Worm (Caenorhabditis elegans) whole organism, L1 larva: ENCODE results near the gene fbxb-106.

Experiments
- ama-1 ChIP-seq: fragments of 150-350 bp; optimal IDR thresholded peaks from 2 replicates; lab custom pipeline; 2014
- ceh-82 ChIP-seq, 3 experiments: fragments of 150-350 bp in 1 of 3; sonication (generic microtip) in 2 of 3; optimal IDR thresholded peaks; 2 replicates each; lab custom pipeline; 2014 to 2017; ENCODE audit warnings: missing biosample characterization in 3 of 3, missing genetic modification characterization in 3 of 3
- ceh-88 ChIP-seq: fragments of 200-800 bp; sonication (Bioruptor generic); IDR thresholded peaks from 2 replicates; pipeline ENCODE4 v1.3.6; 2022; ENCODE audit warnings: missing genetic modification characterization, missing compliant biosample characterization
- ceh-90 ChIP-seq: sonication (generic microtip); optimal IDR thresholded peaks from 2 replicates; lab custom pipeline; 2016; ENCODE audit warnings: missing genetic modification characterization, missing compliant biosample characterization
- efl-1 ChIP-seq, 4 experiments: fragments of 150-350 bp; optimal IDR thresholded peaks in 3 of 4; peaks in 1 of 4; 1 replicate in 1 of 4; 2 replicates in 3 of 4; lab custom pipeline; 2014; ENCODE audit warnings: missing biosample characterization in 2 of 4, missing genetic modification characterization in 2 of 4, missing genetic modification reagents in 2 of 4
- efl-3 ChIP-seq: fragments of 200-800 bp; sonication (Bioruptor generic); optimal IDR thresholded peaks from 2 replicates; lab custom pipeline; 2018; ENCODE audit warnings: mild to moderate bottlenecking, missing genetic modification characterization, missing compliant biosample characterization
- egl-13 ChIP-seq: sonication (generic microtip); optimal IDR thresholded peaks from 2 replicates; lab custom pipeline; 2016; ENCODE audit warnings: missing genotype, missing genetic modification reagents, missing genetic modification characterization, missing compliant biosample characterization
- egl-27 ChIP-seq, 2 experiments: fragments of 150-350 bp in 1 of 2; sonication (generic microtip); optimal IDR thresholded peaks; 3 replicates each; lab custom pipeline; 2017 to 2018; ENCODE audit warnings: missing biosample characterization in 2 of 2, missing genetic modification characterization in 2 of 2, missing genetic modification reagents in 2 of 2
- elt-3 ChIP-seq, 6 experiments: fragments of 150-350 bp in 1 of 6; sonication (generic microtip); optimal IDR thresholded peaks; 2 replicates each; lab custom pipeline; 2017 to 2018; ENCODE audit warnings: missing biosample characterization in 6 of 6, missing genetic modification characterization in 6 of 6, inconsistent platforms in 1 of 6
- ets-5 ChIP-seq: fragments of 200-800 bp; sonication (Bioruptor generic); IDR thresholded peaks from 2 replicates; pipeline ENCODE4 v1.3.6; 2022; ENCODE audit warnings: missing genetic modification characterization, missing compliant biosample characterization
- fkh-8 ChIP-seq: sonication (generic microtip); optimal IDR thresholded peaks from 2 replicates; lab custom pipeline; 2016; ENCODE audit warnings: mild to moderate bottlenecking, missing genetic modification characterization, missing compliant biosample characterization
- fos-1 ChIP-seq: fragments of 150-350 bp; optimal IDR thresholded peaks from 2 replicates; lab custom pipeline; 2014; ENCODE audit warnings: missing biosample characterization, missing genetic modification characterization
- grh-1 ChIP-seq: fragments of 200-800 bp; sonication (Bioruptor generic); IDR thresholded peaks from 2 replicates; pipeline ENCODE4 v1.3.6; 2022; ENCODE audit warnings: missing genetic modification reagents, missing genetic modification characterization, missing compliant biosample characterization
- jun-1 ChIP-seq: fragments of 150-350 bp; optimal IDR thresholded peaks from 2 replicates; lab custom pipeline; 2014; ENCODE audit warnings: missing biosample characterization, missing genetic modification reagents, missing genetic modification characterization
- lin-13 ChIP-seq: fragments of 150-350 bp; optimal IDR thresholded peaks from 2 replicates; lab custom pipeline; 2014; ENCODE audit warnings: missing biosample characterization, missing genetic modification reagents, missing genetic modification characterization
- lin-15B ChIP-seq: fragments of 150-350 bp; sonication (generic microtip); optimal IDR thresholded peaks from 3 replicates; lab custom pipeline; 2014; ENCODE audit warnings: missing biosample characterization, missing genetic modification characterization
- lin-35 ChIP-seq, 2 experiments: fragments of 150-350 bp; optimal IDR thresholded peaks; 2 replicates each; lab custom pipeline; 2014; ENCODE audit warnings: missing biosample characterization in 2 of 2, missing genetic modification characterization in 2 of 2, missing genetic modification reagents in 2 of 2
- lin-39 ChIP-seq: fragments of 150-350 bp; optimal IDR thresholded peaks from 2 replicates; lab custom pipeline; 2014; ENCODE audit warnings: missing biosample characterization, missing genetic modification reagents, missing genetic modification characterization
- lir-3 ChIP-seq: sonication (generic microtip); optimal IDR thresholded peaks from 2 replicates; lab custom pipeline; 2016; ENCODE audit warnings: mild to moderate bottlenecking, missing genetic modification characterization, moderate library complexity, missing compliant biosample characterization; ENCODE audit not compliant: poor library complexity
- mdl-1 ChIP-seq, 2 experiments: fragments of 150-350 bp; optimal IDR thresholded peaks; 2 replicates each; lab custom pipeline; 2014 to 2017; ENCODE audit warnings: missing biosample characterization in 2 of 2, missing genetic modification characterization in 2 of 2, inconsistent platforms in 1 of 2
- mef-2 ChIP-seq: fragments of 150-350 bp; optimal IDR thresholded peaks from 2 replicates; lab custom pipeline; 2014; ENCODE audit warnings: missing biosample characterization, missing genetic modification characterization
- mep-1 ChIP-seq: fragments of 150-350 bp; optimal IDR thresholded peaks from 2 replicates; lab custom pipeline; 2014; ENCODE audit warnings: missing biosample characterization, missing genetic modification characterization
- nhr-11 ChIP-seq: fragments of 150-350 bp; optimal IDR thresholded peaks from 2 replicates; lab custom pipeline; 2014; ENCODE audit warnings: missing biosample characterization, missing genetic modification characterization
- nhr-19 ChIP-seq: fragments of 200-800 bp; sonication (Bioruptor generic); conservative IDR thresholded peaks from 2 replicates; pipeline ENCODE4 v1.3.6; 2022; ENCODE audit warnings: missing genetic modification characterization, missing compliant biosample characterization
- nhr-71 ChIP-seq: sonication (generic microtip); optimal IDR thresholded peaks from 2 replicates; lab custom pipeline; 2016; ENCODE audit warnings: mild to moderate bottlenecking, missing genetic modification characterization, moderate library complexity, missing compliant biosample characterization
- nhr-76 ChIP-seq: sonication (generic microtip); optimal IDR thresholded peaks from 2 replicates; lab custom pipeline; 2017; ENCODE audit warnings: missing biosample characterization, missing genetic modification characterization
- nhr-77 ChIP-seq: fragments of 150-350 bp; optimal IDR thresholded peaks from 2 replicates; lab custom pipeline; 2014; ENCODE audit warnings: missing biosample characterization, missing genetic modification characterization
- nhr-85 ChIP-seq: sonication (generic microtip); peaks from one replicate; lab custom pipeline; 2016; ENCODE audit warnings: missing genetic modification characterization, inconsistent platforms, missing compliant biosample characterization
- nhr-90 ChIP-seq: sonication (generic microtip); optimal IDR thresholded peaks from 2 replicates; lab custom pipeline; 2016; ENCODE audit warnings: mild to moderate bottlenecking, missing genetic modification characterization, missing compliant biosample characterization; ENCODE audit not compliant: poor library complexity
- pag-3 ChIP-seq: sonication (generic microtip); optimal IDR thresholded peaks from 2 replicates; lab custom pipeline; 2017; ENCODE audit warnings: missing genetic modification characterization, mild to moderate bottlenecking, missing compliant biosample characterization, antibody characterized with exemption, borderline replicate concordance; ENCODE audit not compliant: insufficient read depth
- rnt-1 ChIP-seq: sonication (generic microtip); optimal IDR thresholded peaks from 2 replicates; lab custom pipeline; 2016; ENCODE audit warnings: mild to moderate bottlenecking, missing genetic modification characterization, moderate library complexity, missing compliant biosample characterization
- snu-23 ChIP-seq: sonication (generic microtip); optimal IDR thresholded peaks from 2 replicates; lab custom pipeline; 2016; ENCODE audit warnings: missing genetic modification characterization, missing compliant biosample characterization
- sptf-1 ChIP-seq: fragments of 150-350 bp; optimal IDR thresholded peaks from 2 replicates; lab custom pipeline; 2014; ENCODE audit warnings: missing biosample characterization, missing genetic modification characterization
- tbx-2 ChIP-seq: sonication (generic microtip); optimal IDR thresholded peaks from 2 replicates; lab custom pipeline; 2016; ENCODE audit warnings: missing genetic modification characterization, missing compliant biosample characterization
- unc-130 ChIP-seq: fragments of 150-350 bp; optimal IDR thresholded peaks from 2 replicates; lab custom pipeline; 2017; ENCODE audit warnings: missing biosample characterization, missing genetic modification characterization, inconsistent platforms
- unc-30 ChIP-seq: sonication (generic microtip); optimal IDR thresholded peaks from 2 replicates; lab custom pipeline; 2017; ENCODE audit warnings: missing biosample characterization, missing genetic modification characterization
- unc-62 ChIP-seq: fragments of 150-350 bp; optimal IDR thresholded peaks from 2 replicates; lab custom pipeline; 2014; ENCODE audit warnings: missing biosample characterization, missing genetic modification reagents, missing genetic modification characterization
- unc-86 ChIP-seq: sonication (generic microtip); optimal IDR thresholded peaks from 2 replicates; lab custom pipeline; 2016; ENCODE audit warnings: missing genetic modification characterization, missing compliant biosample characterization
- unc-98 ChIP-seq: fragments of 200-800 bp; sonication (Bioruptor generic); IDR thresholded peaks from 2 replicates; pipeline ENCODE4 v1.3.6; 2022; ENCODE audit warnings: missing genetic modification characterization, missing compliant biosample characterization
- vab-15 ChIP-seq: sonication (generic microtip); optimal IDR thresholded peaks from 2 replicates; lab custom pipeline; 2017; ENCODE audit warnings: missing genotype, mild to moderate bottlenecking, missing genetic modification characterization, missing compliant biosample characterization
- xbp-1 ChIP-seq: sonication (generic microtip); optimal IDR thresholded peaks from 2 replicates; lab custom pipeline; 2016; ENCODE audit warnings: missing genetic modification characterization, missing compliant biosample characterization
- zip-4 ChIP-seq: fragments of 200-800 bp; sonication (Bioruptor generic); optimal IDR thresholded peaks from 2 replicates; lab custom pipeline; 2018; ENCODE audit warnings: mild to moderate bottlenecking, missing genetic modification characterization, moderate library complexity, missing compliant biosample characterization
- ztf-11 ChIP-seq, 2 experiments: sonication (generic microtip); optimal IDR thresholded peaks; 2 replicates each; lab custom pipeline; 2016 to 2017; ENCODE audit warnings: missing genetic modification characterization in 2 of 2, missing biosample characterization in 1 of 2, missing compliant biosample characterization in 1 of 2
- ztf-4 ChIP-seq: fragments of 150-350 bp; optimal IDR thresholded peaks from 2 replicates; lab custom pipeline; 2014; ENCODE audit warnings: missing biosample characterization, missing genetic modification characterization

Gene fbxb-106

DNA sequence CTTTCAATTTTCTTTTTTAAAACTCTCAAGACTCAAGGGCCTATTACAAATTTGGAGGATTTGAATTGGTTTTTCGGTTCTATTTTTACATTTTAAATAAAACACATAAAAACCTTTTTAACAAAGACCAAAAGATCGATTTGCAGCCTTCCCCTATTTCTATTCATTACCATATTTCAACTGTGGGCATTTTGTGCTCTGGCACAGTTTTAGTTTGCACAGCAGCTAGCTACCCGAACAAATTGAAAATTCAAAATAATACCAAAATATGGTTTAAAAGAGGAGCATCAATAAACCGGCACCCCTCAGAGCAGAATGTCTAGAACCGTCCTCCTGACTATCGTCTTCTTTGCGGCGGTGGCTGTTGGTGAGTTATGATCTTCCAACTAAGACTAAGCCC lies 19.1 kb downstream of the fbxb-106 start, which contains the start of gene F08D12.2:
F08D12.2 (plus strand) TSS at position 301 of the 400 bp plus-strand sequence.
- TF ChIP-seq nhr-19 (GFP tag; lab: Robert Waterston, UW) (no peak), lin-39 (tag; lab: Kevin White, UChicago) (no peak), lin-13 (no peak), unc-30 (tag; lab: Kevin White, UChicago) (no peak), ets-5 (GFP tag; lab: Robert Waterston, UW) (no peak), lin-35 (GFP tag; optimal IDR thresholded peaks at IDR 0.05; lab: Kevin White, UChicago) (no peak), fos-1 (no peak), nhr-90 (tag; lab: Kevin White, UChicago) (no peak), unc-98 (GFP tag; lab: Robert Waterston, UW) (no peak), snu-23 (GFP tag; lab: Kevin White, UChicago) (no peak), grh-1 (no peak), lin-15B (no peak), ztf-11 (tag; optimal IDR thresholded peaks at IDR 0.05; lab: Kevin White, UChicago) (no peak), nhr-71 (no peak), xbp-1 (tag; lab: Kevin White, UChicago) (no peak), zip-4 (GFP tag; lab: Kevin White, UChicago) (no peak), ztf-4 (tag; lab: Kevin White, UChicago) (no peak)

DNA sequence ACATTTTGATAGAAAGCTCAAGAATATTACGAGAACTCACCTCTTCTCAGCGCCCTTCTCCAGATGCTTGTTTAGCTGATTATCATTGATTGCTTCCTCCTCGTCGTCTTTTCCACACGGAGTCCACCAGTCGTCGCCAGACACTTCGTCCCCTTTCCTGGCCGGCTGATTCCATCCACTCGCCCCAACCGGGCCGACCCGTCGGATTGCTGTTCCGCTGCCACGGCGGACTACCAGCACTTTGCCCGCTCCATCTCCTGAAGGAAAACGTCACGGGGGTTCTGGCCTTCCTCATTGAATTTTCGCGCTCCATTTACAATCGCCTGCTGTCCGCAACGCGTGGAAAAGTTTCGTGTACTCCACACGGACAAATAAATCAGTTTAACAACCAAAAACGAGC lies 21.2 kb downstream of the fbxb-106 start:
- no peak for TF ChIP-seq xbp-1 (tag; lab: Kevin White, UChicago)
- no peak for TF ChIP-seq elt-3 (tag; optimal IDR thresholded peaks at IDR 0.05; lab: Kevin White, UChicago)
- no peak for TF ChIP-seq zip-4 (GFP tag; lab: Kevin White, UChicago)
- no peak for TF ChIP-seq unc-130 (tag; lab: Kevin White, UChicago)
- TF ChIP-seq lin-35 (GFP tag; optimal IDR thresholded peaks at IDR 0.05; lab: Kevin White, UChicago): no peak
- no peak for TF ChIP-seq mdl-1 (tag; optimal IDR thresholded peaks at IDR 0.05; lab: Kevin White, UChicago)
- no peak for TF ChIP-seq nhr-77 (tag; lab: Kevin White, UChicago)
- TF ChIP-seq rnt-1 (tag; lab: Kevin White, UChicago): no peak
- TF ChIP-seq lin-15B: no peak
- no peak for TF ChIP-seq ceh-90 (tag; lab: Kevin White, UChicago)
- no peak for TF ChIP-seq snu-23 (GFP tag; lab: Kevin White, UChicago)
- no peak for TF ChIP-seq lin-39 (tag; lab: Kevin White, UChicago)
- TF ChIP-seq sptf-1 (tag; lab: Kevin White, UChicago): no peak
- TF ChIP-seq jun-1: no peak
- TF ChIP-seq egl-13: no peak
- no peak for TF ChIP-seq mef-2 (tag; lab: Kevin White, UChicago)
- TF ChIP-seq pag-3 (tag; lab: Kevin White, UChicago): no peak

DNA sequence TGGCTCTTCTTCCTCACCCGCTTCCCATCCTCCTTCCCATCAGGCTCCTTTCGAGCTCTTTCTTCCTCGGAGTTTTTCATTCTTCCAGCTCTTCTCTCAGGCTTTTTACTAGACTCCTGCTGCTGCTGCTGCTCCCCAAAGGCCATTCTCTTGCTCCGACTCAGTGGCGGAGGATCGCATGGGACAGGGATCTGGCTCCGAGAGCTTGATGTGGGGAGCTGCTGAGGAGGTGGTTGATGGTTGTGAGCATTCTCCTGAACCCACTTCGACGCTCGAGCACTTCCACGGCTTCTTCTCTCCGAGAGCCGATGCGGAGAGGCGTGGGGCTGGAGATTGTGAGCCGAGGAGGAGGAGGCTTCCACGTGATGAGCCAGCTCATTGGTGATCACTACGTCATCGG lies 23.6 kb downstream of the fbxb-106 start:
- TF ChIP-seq efl-1 (optimal IDR thresholded peaks at IDR 0.05; lab: Kevin White, UChicago): no peak
- TF ChIP-seq efl-1 (GFP tag; optimal IDR thresholded peaks at IDR 0.05 in 1 of 2; lab: Kevin White, UChicago): peak in 1 of 2 experiments; percentile 49
- no peak for TF ChIP-seq zip-4 (GFP tag; lab: Kevin White, UChicago)

DNA sequence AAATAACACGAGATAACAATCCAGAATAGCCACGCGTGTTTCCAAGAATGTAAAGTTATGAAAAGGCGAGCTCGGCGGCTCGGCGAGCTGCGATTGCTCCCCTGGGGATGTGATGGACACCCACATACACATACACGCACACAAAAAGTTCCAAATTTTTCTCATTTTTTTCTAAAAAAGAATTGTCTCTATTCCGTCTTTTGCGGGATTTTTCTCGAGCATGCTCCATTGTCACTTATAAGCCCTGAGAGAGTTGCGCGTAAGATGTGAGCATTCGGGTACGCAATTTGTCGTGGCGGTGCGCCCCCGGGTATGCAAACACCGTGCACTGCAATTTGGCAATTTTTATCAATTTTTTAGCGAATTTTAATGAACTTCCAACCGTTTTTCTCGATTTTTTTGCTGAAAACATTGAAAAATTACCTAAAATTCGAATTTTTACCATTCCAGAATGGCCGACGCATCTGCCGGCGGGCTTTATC lies 24.9 kb downstream of the fbxb-106 start, which contains the start of the genes F08D12.12 and srpa-72:
F08D12.12 (minus strand) TSS at position 51 of the 482 bp plus-strand sequence.
srpa-72 (plus strand) TSS at position 451 of the 482 bp plus-strand sequence.
- TF ChIP-seq ceh-88 (no peak), lir-3 (tag; lab: Kevin White, UChicago) (no peak), nhr-85 (tag; lab: Kevin White, UChicago) (no peak), unc-130 (tag; lab: Kevin White, UChicago) (peak; percentile 64), nhr-90 (tag; lab: Kevin White, UChicago) (no peak), nhr-77 (tag; lab: Kevin White, UChicago) (no peak), zip-4 (GFP tag; lab: Kevin White, UChicago) (no peak), sptf-1 (tag; lab: Kevin White, UChicago) (no peak), pag-3 (tag; lab: Kevin White, UChicago) (no peak), vab-15 (tag; lab: Kevin White, UChicago) (peak; percentile 26), grh-1 (no peak), ceh-82 (tag; optimal IDR thresholded peaks at IDR 0.05; lab: Kevin White, UChicago) (peak in 2 of 3 experiments; percentile 27 to 41), nhr-11 (no peak), efl-1 (optimal IDR thresholded peaks at IDR 0.05; lab: Kevin White, UChicago) (peak; percentile 56 to 60), efl-1 (GFP tag; optimal IDR thresholded peaks at IDR 0.05 in 1 of 2; lab: Kevin White, UChicago) (peak; percentile 53 to 95), unc-62 (no peak), unc-86 (tag; lab: Kevin White, UChicago) (no peak), nhr-76 (no peak), egl-27 (tag; optimal IDR thresholded peaks at IDR 0.05; lab: Kevin White, UChicago) (no peak), mep-1 (tag; lab: Kevin White, UChicago) (no peak), ama-1 (no peak), efl-3 (GFP tag; lab: Kevin White, UChicago) (no peak), fos-1 (no peak), tbx-2 (tag; lab: Kevin White, UChicago) (no peak), fkh-8 (tag; lab: Kevin White, UChicago) (no peak), snu-23 (GFP tag; lab: Kevin White, UChicago) (peak; percentile 48)
